Worm (Caenorhabditis elegans) whole organism, early embryonic: ENCODE data around the gene C05G5.2.

Experiments used
- B0310.2 ChIP-seq: sonication (generic microtip); optimal IDR thresholded peaks from 2 replicates; lab custom pipeline; 2016; ENCODE audit warnings: mild to moderate bottlenecking, missing genetic modification characterization, missing compliant biosample characterization
- F13C5.2 ChIP-seq: sonication (generic microtip); optimal IDR thresholded peaks from 2 replicates; lab custom pipeline; 2017; ENCODE audit warnings: mild to moderate bottlenecking, missing genetic modification characterization, inconsistent platforms, missing compliant biosample characterization
- aly-1 ChIP-seq: sonication (generic microtip); optimal IDR thresholded peaks from 2 replicates; lab custom pipeline; 2016; ENCODE audit warnings: missing genetic modification characterization, missing compliant biosample characterization
- ama-1 ChIP-seq: fragments of 150-350 bp; optimal IDR thresholded peaks from 2 replicates; lab custom pipeline; 2014
- ceh-13 ChIP-seq: fragments of 200-800 bp; sonication (Bioruptor generic); optimal IDR thresholded peaks from 2 replicates; lab custom pipeline; 2018; ENCODE audit warnings: mild to moderate bottlenecking, missing genetic modification characterization, missing compliant biosample characterization
- ceh-36 ChIP-seq: sonication (generic microtip); optimal IDR thresholded peaks from 2 replicates; lab custom pipeline; 2016; ENCODE audit warnings: missing genetic modification characterization, inconsistent platforms, missing compliant biosample characterization
- ets-7 ChIP-seq: sonication (generic microtip); optimal IDR thresholded peaks from 2 replicates; lab custom pipeline; 2016; ENCODE audit warnings: missing genotype, missing genetic modification characterization, missing compliant biosample characterization
- flt-1 ChIP-seq: fragments of 200-800 bp; sonication (Bioruptor generic); IDR thresholded peaks from 2 replicates; pipeline ENCODE4 v1.3.6; 2022; ENCODE audit warnings: missing genetic modification characterization, missing compliant biosample characterization
- hmbx-1 ChIP-seq: sonication (generic microtip); optimal IDR thresholded peaks from 2 replicates; lab custom pipeline; 2016; ENCODE audit warnings: mild to moderate bottlenecking, missing genetic modification characterization, missing compliant biosample characterization
- hmg-4 ChIP-seq: fragments of 200-800 bp; sonication (Bioruptor generic); optimal IDR thresholded peaks from 2 replicates; lab custom pipeline; 2018; ENCODE audit warnings: mild to moderate bottlenecking, missing genetic modification characterization, missing compliant biosample characterization
- hnd-1 ChIP-seq: sonication (generic microtip); optimal IDR thresholded peaks from 2 replicates; lab custom pipeline; 2016; ENCODE audit warnings: missing genetic modification characterization, missing compliant biosample characterization
- pes-1 ChIP-seq: fragments of 200-800 bp; sonication (Bioruptor generic); IDR thresholded peaks from 2 replicates; pipeline ENCODE4 v1.3.6; 2022; ENCODE audit warnings: missing genetic modification reagents, missing genetic modification characterization, missing compliant biosample characterization
- scrt-1 ChIP-seq: fragments of 200-800 bp; sonication (Bioruptor generic); IDR thresholded peaks from 2 replicates; pipeline ENCODE4 v1.3.6; 2022; ENCODE audit warnings: missing genetic modification characterization, missing compliant biosample characterization
- sea-1 ChIP-seq: fragments of 200-800 bp; sonication (Bioruptor generic); conservative IDR thresholded peaks from 2 replicates; pipeline ENCODE4 v1.3.6; 2022; ENCODE audit warnings: missing genetic modification characterization, missing compliant biosample characterization
- tbx-11 ChIP-seq: fragments of 200-800 bp; sonication (Bioruptor generic); IDR thresholded peaks from 2 replicates; pipeline ENCODE4 v1.3.6; 2022; ENCODE audit warnings: missing genetic modification characterization, missing compliant biosample characterization
- tbx-37 ChIP-seq: fragments of 200-800 bp; sonication (Bioruptor generic); conservative IDR thresholded peaks from 2 replicates; pipeline ENCODE4 v1.3.6; 2022; ENCODE audit warnings: missing genetic modification reagents, missing genetic modification characterization, missing compliant biosample characterization
- tra-4 ChIP-seq: sonication (generic microtip); optimal IDR thresholded peaks from 2 replicates; lab custom pipeline; 2017; ENCODE audit warnings: missing genetic modification characterization, missing compliant biosample characterization

C05G5.2 gene

ce11 chrX:14746948-14747347 lies at the start of gene C05G5.2:
TSS of gene C05G5.2 (plus strand) at chrX:14747303.
- TF ChIP-seq hnd-1 (tag; lab: Kevin White, UChicago) (no peak), tra-4 (tag; lab: Kevin White, UChicago) (no peak), ceh-13 (no peak), B0310.2 (no peak), F13C5.2 (peak; percentile 57), tbx-11 (GFP tag; lab: Robert Waterston, UW) (no peak), tbx-37 (GFP tag; lab: Robert Waterston, UW) (0 out of 2 replicates have a peak, but pooled peaks have one; percentile 6), hmbx-1 (tag; lab: Kevin White, UChicago) (peak; percentile 33), ama-1 (lab: Kevin White, UChicago) (no peak), aly-1 (tag; lab: Kevin White, UChicago) (no peak), flt-1 (GFP tag; lab: Robert Waterston, UW) (no peak), scrt-1 (GFP tag; lab: Robert Waterston, UW) (no peak), sea-1 (GFP tag; lab: Robert Waterston, UW) (0 out of 2 replicates have a peak, but pooled peaks have one; percentile 35), ets-7 (tag; lab: Kevin White, UChicago) (no peak), pes-1 (GFP tag; lab: Robert Waterston, UW) (peak; percentile 24; the same call in 1 of the 2 replicates), ceh-36 (no peak), hmg-4 (GFP tag; lab: Kevin White, UChicago) (no peak)

DNA sequence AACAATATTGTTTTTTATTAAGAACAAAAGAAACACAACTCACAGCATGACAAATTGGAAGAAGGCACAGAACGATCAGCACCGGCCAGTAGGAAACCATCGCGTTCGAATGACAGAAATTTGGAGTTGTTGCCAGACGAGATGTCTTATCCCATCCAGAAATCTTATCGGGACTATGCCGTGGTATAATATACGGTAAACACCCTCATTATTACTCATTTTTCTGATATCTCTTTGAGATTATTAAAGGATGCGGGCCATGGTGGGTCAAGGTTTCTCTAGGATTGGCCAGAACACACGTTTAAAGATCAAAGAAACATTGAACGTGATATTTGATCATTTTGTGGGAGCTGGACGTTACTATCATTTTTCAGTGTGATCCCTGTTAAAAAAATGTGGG lies 47.2 kb upstream of the C05G5.2 start, which contains the start of gene hch-1:
TSS of gene hch-1 (minus strand) at position 112 of the 400 bp plus-strand sequence.
- TF ChIP-seq F13C5.2 (no peak), aly-1 (tag; lab: Kevin White, UChicago) (no peak), flt-1 (GFP tag; lab: Robert Waterston, UW) (no peak), tbx-11 (GFP tag; lab: Robert Waterston, UW) (no peak)

ce11 chrX:14701490-14701889 lies 45.6 kb upstream of the C05G5.2 start, which contains the start of gene F40E10.5:
TSS of gene F40E10.5 (plus strand) at chrX:14701790.
- TF ChIP-seq flt-1 (GFP tag; lab: Robert Waterston, UW) (no peak), hmg-4 (GFP tag; lab: Kevin White, UChicago) (peak; percentile 22), ama-1 (lab: Kevin White, UChicago) (no peak)

ce11 chrX:14704933-14705332 lies 42.2 kb upstream of the C05G5.2 start:
- TF ChIP-seq ceh-36 (no peak), B0310.2 (no peak), ceh-13 (no peak), sea-1 (GFP tag; lab: Robert Waterston, UW) (no peak), F13C5.2 (no peak), tra-4 (tag; lab: Kevin White, UChicago) (no peak), hmg-4 (GFP tag; lab: Kevin White, UChicago) (no peak), flt-1 (GFP tag; lab: Robert Waterston, UW) (no peak), hmbx-1 (tag; lab: Kevin White, UChicago) (no peak), tbx-37 (GFP tag; lab: Robert Waterston, UW) (no peak), ets-7 (tag; lab: Kevin White, UChicago) (no peak), pes-1 (GFP tag; lab: Robert Waterston, UW) (no peak)

DNA sequence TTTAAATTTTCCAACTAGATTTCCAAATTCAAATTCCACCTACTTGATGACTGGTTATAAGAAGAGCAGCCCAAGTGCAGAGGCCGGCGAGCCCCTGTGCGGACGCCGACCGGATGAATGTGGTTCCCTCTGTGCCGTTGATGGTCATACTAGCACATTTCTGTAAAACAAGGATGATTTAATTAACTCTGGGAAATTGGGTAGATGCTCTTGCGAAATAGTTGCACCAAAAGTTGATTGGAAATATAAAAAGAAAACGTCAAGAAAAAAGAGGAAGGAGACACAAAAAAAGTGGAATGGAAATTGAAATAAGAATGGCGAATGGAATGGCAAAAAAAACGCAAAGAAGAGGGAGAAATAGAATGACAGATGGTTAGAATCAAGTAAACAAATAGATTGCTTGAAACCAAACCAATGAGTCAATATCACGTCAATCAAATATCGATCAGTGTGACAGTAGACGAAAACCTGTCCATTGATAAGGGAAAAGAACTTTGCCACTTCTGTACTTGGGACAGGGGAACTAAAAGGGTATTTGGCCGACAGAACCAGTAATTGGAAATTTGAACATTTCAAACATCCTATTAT lies 40.3 kb upstream of the C05G5.2 start, which contains the start of gene tmem-184:
TSS of gene tmem-184 (minus strand) at position 164 of the 588 bp plus-strand sequence.
- TF ChIP-seq ceh-13 (no peak), ama-1 (lab: Kevin White, UChicago) (no peak), sea-1 (GFP tag; lab: Robert Waterston, UW) (no peak), tra-4 (tag; lab: Kevin White, UChicago) (no peak), tbx-11 (GFP tag; lab: Robert Waterston, UW) (no peak), ceh-36 (no peak), tbx-37 (GFP tag; lab: Robert Waterston, UW) (no peak), F13C5.2 (no peak), ets-7 (tag; lab: Kevin White, UChicago) (no peak), B0310.2 (no peak), scrt-1 (GFP tag; lab: Robert Waterston, UW) (no peak), aly-1 (tag; lab: Kevin White, UChicago) (no peak), pes-1 (GFP tag; lab: Robert Waterston, UW) (no peak), hnd-1 (tag; lab: Kevin White, UChicago) (no peak), flt-1 (GFP tag; lab: Robert Waterston, UW) (no peak), hmg-4 (GFP tag; lab: Kevin White, UChicago) (no peak), hmbx-1 (tag; lab: Kevin White, UChicago) (no peak)

DNA sequence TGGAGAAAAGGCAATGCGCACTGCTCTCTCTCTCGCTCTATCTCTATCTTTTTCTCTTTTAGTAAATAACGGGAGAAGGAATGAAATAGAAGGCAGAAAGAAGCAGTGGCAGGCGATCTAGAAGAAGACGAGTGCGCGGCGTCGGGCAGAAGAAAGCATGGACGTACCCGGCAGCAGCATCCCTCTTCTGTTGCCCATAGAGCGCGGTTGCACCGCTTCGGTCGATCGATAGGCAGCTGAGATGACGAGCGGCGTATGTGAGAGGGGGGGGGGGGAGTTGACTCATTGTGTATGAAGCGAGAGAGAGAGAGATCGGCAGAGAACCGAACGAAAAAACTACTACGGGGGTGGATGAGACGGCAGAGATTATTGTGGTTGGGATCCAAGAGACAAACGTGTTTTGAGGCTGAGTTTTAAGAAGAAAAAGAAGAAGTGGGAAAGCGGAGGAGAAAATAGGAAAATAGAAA lies 38.9 kb upstream of the C05G5.2 start:
- no peak for TF ChIP-seq flt-1 (GFP tag; lab: Robert Waterston, UW)
- peak; percentile 8; the same call in 1 of the 2 replicates for TF ChIP-seq sea-1 (GFP tag; lab: Robert Waterston, UW)
- no peak for TF ChIP-seq hnd-1 (tag; lab: Kevin White, UChicago)
- peak; percentile 4 for TF ChIP-seq aly-1 (tag; lab: Kevin White, UChicago)
- TF ChIP-seq B0310.2: peak; percentile 29
- no peak for TF ChIP-seq ets-7 (tag; lab: Kevin White, UChicago)
- no peak for TF ChIP-seq tbx-11 (GFP tag; lab: Robert Waterston, UW)
- TF ChIP-seq F13C5.2: peak; percentile 84
- no peak for TF ChIP-seq hmbx-1 (tag; lab: Kevin White, UChicago)
- no peak for TF ChIP-seq ceh-36
- TF ChIP-seq tra-4 (tag; lab: Kevin White, UChicago): no peak
- TF ChIP-seq ama-1 (lab: Kevin White, UChicago): no peak
- peak; percentile 83 for TF ChIP-seq hmg-4 (GFP tag; lab: Kevin White, UChicago)
- 0 out of 2 replicates have a peak, but pooled peaks have one; percentile 35 for TF ChIP-seq scrt-1 (GFP tag; lab: Robert Waterston, UW)
- no peak for TF ChIP-seq ceh-13
- TF ChIP-seq tbx-37 (GFP tag; lab: Robert Waterston, UW): no peak
- TF ChIP-seq pes-1 (GFP tag; lab: Robert Waterston, UW): peak; percentile 56; the same call in 1 of the 2 replicates

DNA sequence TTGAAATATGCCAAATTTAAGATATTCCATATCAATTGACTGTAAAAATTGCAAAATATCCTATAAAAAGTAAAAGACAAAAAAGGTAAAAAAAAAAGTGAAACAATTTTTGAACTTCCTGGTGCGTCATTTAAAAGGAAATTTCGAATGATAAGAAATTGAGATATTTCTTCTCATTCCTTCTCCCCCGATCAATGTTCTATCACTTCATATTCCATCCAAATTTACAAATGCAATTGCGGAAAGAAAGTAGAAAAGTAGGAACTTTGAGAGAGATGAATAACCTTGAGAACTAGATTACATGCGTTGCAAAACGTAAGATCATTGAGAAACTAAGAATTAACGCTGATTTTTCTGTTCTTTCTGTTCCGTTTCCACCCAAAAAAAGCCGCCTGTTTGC lies 37.5 kb upstream of the C05G5.2 start:
- no peak for TF ChIP-seq ets-7 (tag; lab: Kevin White, UChicago)
- TF ChIP-seq scrt-1 (GFP tag; lab: Robert Waterston, UW): no peak
- TF ChIP-seq ceh-36: no peak
- TF ChIP-seq B0310.2: no peak
- TF ChIP-seq F13C5.2: no peak
